Fruit fly (Drosophila melanogaster): ENCODE data around the gene CG14109.

dm6 chr3L:13400872-13401418, 39.8 kb upstream of the CG14109 start, which contains the start of gene sens:
- TF ChIP-seq CG10321 (GFP tag; IDR thresholded peaks at IDR 0.05) (no peak), gce (GFP tag; IDR thresholded peaks at IDR 0.05) (no peak), psq (GFP tag; optimal IDR thresholded peaks at IDR 0.05) (no peak), NfI (GFP tag; optimal IDR thresholded peaks at IDR 0.05) (no peak), CG11504 (tag; optimal IDR thresholded peaks at IDR 0.05) (no peak), Abd-B (GFP tag; optimal IDR thresholded peaks at IDR 0.05) (no peak), ind (GFP tag; optimal IDR thresholded peaks at IDR 0.05) (no peak), eve (GFP tag; optimal IDR thresholded peaks at IDR 0.05) (no peak), Hr39 (optimal IDR thresholded peaks at IDR 0.05) (no peak), Dek (tag; optimal IDR thresholded peaks at IDR 0.05) (no peak), bowl (GFP tag; IDR thresholded peaks at IDR 0.05) (no peak)
